Fruit fly (Drosophila melanogaster) whole organism, embryonic: ENCODE data around the gene meso18E.

ENCODE experiments used
- Atf3 ChIP-seq: fragments of 200-800 bp; sonication (Bioruptor generic); optimal IDR thresholded peaks from 3 replicates; lab custom pipeline; 2016; ENCODE audit warnings: missing biosample characterization, missing genetic modification characterization
- Atf6 ChIP-seq: fragments of 200-800 bp; sonication (Bioruptor generic); IDR thresholded peaks from 2 replicates; pipeline ENCODE4 v1.3.6; 2022; ENCODE audit warnings: missing biosample characterization, missing genetic modification characterization
- CG11560 ChIP-seq: fragments of 200-800 bp; sonication (Bioruptor generic); IDR thresholded peaks from 3 replicates; pipeline ENCODE4 v1.3.6; 2022; ENCODE audit warnings: missing biosample characterization, missing genetic modification characterization
- CG12071 ChIP-seq: fragments of 200-800 bp; sonication (Bioruptor generic); optimal IDR thresholded peaks from 3 replicates; lab custom pipeline; 2018; ENCODE audit warnings: missing biosample characterization, mild to moderate bottlenecking, missing genetic modification characterization
- CG12104 ChIP-seq: fragments of 200-800 bp; sonication (Bioruptor generic); optimal IDR thresholded peaks from 3 replicates; lab custom pipeline; 2016; ENCODE audit warnings: missing biosample characterization, missing genetic modification characterization
- CG14710 ChIP-seq: fragments of 200-800 bp; sonication (Bioruptor generic); optimal IDR thresholded peaks from 3 replicates; lab custom pipeline; 2019; ENCODE audit warnings: missing biosample characterization, mild to moderate bottlenecking, missing genetic modification characterization, moderate library complexity
- CG14860 ChIP-seq: fragments of 200-800 bp; sonication (Bioruptor generic); IDR thresholded peaks from 3 replicates; pipeline ENCODE4 v1.3.6; 2022; ENCODE audit warnings: missing biosample characterization, missing genetic modification characterization; ENCODE audit not compliant: partially characterized antibody
- CG15601 ChIP-seq: fragments of 200-800 bp; sonication (Bioruptor generic); optimal IDR thresholded peaks from 3 replicates; lab custom pipeline; 2019; ENCODE audit warnings: missing biosample characterization, mild to moderate bottlenecking, missing genetic modification characterization, moderate library complexity
- CG1647 ChIP-seq: fragments of 200-800 bp; sonication (Bioruptor generic); optimal IDR thresholded peaks from 3 replicates; lab custom pipeline; 2016; ENCODE audit warnings: missing biosample characterization, missing genetic modification characterization
- CG16813 ChIP-seq: fragments of 200-800 bp; sonication (Bioruptor generic); IDR thresholded peaks from 3 replicates; pipeline ENCODE4 v1.3.6; 2022; ENCODE audit warnings: missing biosample characterization, missing genetic modification characterization; ENCODE audit not compliant: partially characterized antibody
- CG17612 ChIP-seq: fragments of 200-800 bp; sonication (Bioruptor generic); IDR thresholded peaks from 2 replicates; pipeline ENCODE4 v1.3.6; 2022; ENCODE audit warnings: missing biosample characterization, missing genetic modification characterization
- CG2116 ChIP-seq: fragments of 200-800 bp; sonication (Bioruptor generic); optimal IDR thresholded peaks from 3 replicates; lab custom pipeline; 2018; ENCODE audit warnings: missing biosample characterization, mild to moderate bottlenecking, missing genetic modification characterization
- CG3281 ChIP-seq: fragments of 200-800 bp; sonication (Bioruptor generic); optimal IDR thresholded peaks from 3 replicates; lab custom pipeline; 2017; ENCODE audit warnings: missing biosample characterization, mild to moderate bottlenecking, missing genetic modification characterization
- CG4404 ChIP-seq: fragments of 200-800 bp; sonication (Bioruptor generic); IDR thresholded peaks from 2 replicates; pipeline ENCODE4 v1.3.6; 2022; ENCODE audit warnings: missing biosample characterization, missing genetic modification characterization
- CG4730 ChIP-seq: fragments of 200-800 bp; sonication (Bioruptor generic); IDR thresholded peaks from 2 replicates; pipeline ENCODE4 v1.3.6; 2022; ENCODE audit warnings: missing biosample characterization, missing genetic modification characterization
- CG4854 ChIP-seq: fragments of 200-800 bp; sonication (Bioruptor generic); optimal IDR thresholded peaks from 2 replicates; lab custom pipeline; 2016; ENCODE audit warnings: missing biosample characterization, missing genetic modification characterization, inconsistent platforms
- CG6813 ChIP-seq: fragments of 200-800 bp; sonication (Bioruptor generic); optimal IDR thresholded peaks from 2 replicates; lab custom pipeline; 2017; ENCODE audit warnings: missing biosample characterization, missing genetic modification characterization, mild to moderate bottlenecking, moderate library complexity, missing genetic modification reagents
- CG9215 ChIP-seq: fragments of 200-800 bp; sonication (Bioruptor generic); IDR thresholded peaks from 2 replicates; pipeline ENCODE4 v1.3.6; 2022; ENCODE audit warnings: missing biosample characterization, missing genetic modification characterization
- Deaf1 ChIP-seq: fragments of 200-800 bp; optimal IDR thresholded peaks from 3 replicates; lab custom pipeline; 2019; ENCODE audit warnings: missing biosample characterization, mild to moderate bottlenecking, missing genetic modification characterization, moderate library complexity
- Doc3 ChIP-seq: fragments of 200-800 bp; sonication (Bioruptor generic); IDR thresholded peaks from 3 replicates; pipeline ENCODE4 v1.3.6; 2022; ENCODE audit warnings: missing biosample characterization, missing genetic modification characterization; ENCODE audit not compliant: partially characterized antibody
- Dp ChIP-seq: fragments of 200-800 bp; sonication (Bioruptor generic); optimal IDR thresholded peaks from 2 replicates; lab custom pipeline; 2018; ENCODE audit warnings: missing biosample characterization, mild to moderate bottlenecking, missing genetic modification characterization, moderate library complexity
- ERR ChIP-seq: fragments of 200-800 bp; sonication (Bioruptor generic); optimal IDR thresholded peaks from 2 replicates; lab custom pipeline; 2016; ENCODE audit warnings: missing biosample characterization, missing genetic modification characterization
- GATAe ChIP-seq: fragments of 200-800 bp; sonication (Bioruptor generic); conservative IDR thresholded peaks from 2 replicates; pipeline ENCODE4 v1.3.6; 2022; ENCODE audit warnings: missing biosample characterization, missing genetic modification characterization
- Gsc ChIP-seq: fragments of 200-800 bp; sonication (Bioruptor generic); IDR thresholded peaks from 2 replicates; pipeline ENCODE4 v1.3.6; 2022; ENCODE audit warnings: missing biosample characterization, missing genetic modification characterization
- Hand ChIP-seq: fragments of 200-800 bp; sonication (Bioruptor generic); optimal IDR thresholded peaks from 2 replicates; lab custom pipeline; 2017; ENCODE audit warnings: mild to moderate bottlenecking, missing biosample characterization, missing genetic modification reagents, missing genetic modification characterization
- Lim3 ChIP-seq: fragments of 200-800 bp; sonication (Bioruptor generic); IDR thresholded peaks from 2 replicates; pipeline ENCODE4 v1.3.6; 2022; ENCODE audit warnings: missing biosample characterization, missing genetic modification characterization
- MBD-R2 ChIP-seq: fragments of 200-800 bp; sonication (Bioruptor generic); IDR thresholded peaks from 2 replicates; pipeline ENCODE4 v1.3.6; 2022; ENCODE audit warnings: missing biosample characterization, missing genetic modification characterization
- Med ChIP-seq: fragments of 200-800 bp; sonication (Bioruptor generic); peaks from one replicate; lab custom pipeline; 2016; ENCODE audit warnings: missing biosample characterization, missing genetic modification characterization, mild to moderate bottlenecking, inconsistent platforms, moderate library complexity
- Nf-YC ChIP-seq: fragments of 200-800 bp; optimal IDR thresholded peaks from 3 replicates; lab custom pipeline; 2019; ENCODE audit warnings: missing biosample characterization, mild to moderate bottlenecking, missing genetic modification characterization, moderate library complexity
- Oli ChIP-seq: fragments of 200-800 bp; sonication (Bioruptor generic); optimal IDR thresholded peaks from 2 replicates; lab custom pipeline; 2018; ENCODE audit warnings: missing biosample characterization, mild to moderate bottlenecking, missing genetic modification characterization, moderate library complexity
- Sry-β ChIP-seq: fragments of 200-800 bp; sonication (Bioruptor generic); optimal IDR thresholded peaks from 2 replicates; lab custom pipeline; 2018; ENCODE audit warnings: missing biosample characterization, mild to moderate bottlenecking, missing genetic modification characterization, moderate library complexity
- cg ChIP-seq: fragments of 200-800 bp; sonication (Bioruptor generic); optimal IDR thresholded peaks from 3 replicates; lab custom pipeline; 2019; ENCODE audit warnings: missing biosample characterization, mild to moderate bottlenecking, missing genetic modification characterization, moderate library complexity
- chif ChIP-seq, 2 experiments: fragments of 200-800 bp; sonication (Bioruptor generic); optimal IDR thresholded peaks; 3 replicates each; lab custom pipeline; 2016; ENCODE audit warnings: missing biosample characterization in 2 of 2, missing genetic modification characterization in 2 of 2
- emc ChIP-seq: fragments of 200-800 bp; sonication (Bioruptor generic); optimal IDR thresholded peaks from 2 replicates; lab custom pipeline; 2016; ENCODE audit warnings: missing biosample characterization, missing genetic modification characterization
- eve ChIP-seq, 2 experiments: fragments of >200 bp; optimal IDR thresholded peaks; 2 replicates each; lab custom pipeline; 2017; ENCODE audit warnings: missing biosample characterization in 2 of 2, missing genetic modification characterization in 2 of 2
- fru ChIP-seq: fragments of >200 bp; optimal IDR thresholded peaks from 2 replicates; lab custom pipeline; 2017
- gcm2 ChIP-seq: fragments of 200-800 bp; sonication (Bioruptor generic); optimal IDR thresholded peaks from 2 replicates; lab custom pipeline; 2016; ENCODE audit warnings: missing biosample characterization, missing genetic modification characterization
- gfzf ChIP-seq: fragments of 200-800 bp; sonication (Bioruptor generic); optimal IDR thresholded peaks from 2 replicates; lab custom pipeline; 2016; ENCODE audit warnings: missing biosample characterization, mild to moderate bottlenecking, missing genetic modification characterization, moderate library complexity
- gt ChIP-seq: fragments of 200-800 bp; sonication (Bioruptor generic); IDR thresholded peaks from 2 replicates; pipeline ENCODE4 v1.3.6; 2022; ENCODE audit warnings: missing biosample characterization, missing genetic modification characterization
- lmd ChIP-seq: fragments of 200-800 bp; sonication (Bioruptor generic); IDR thresholded peaks from 2 replicates; pipeline ENCODE4 v1.3.6; 2022; ENCODE audit warnings: missing biosample characterization, missing genetic modification characterization
- mam ChIP-seq: fragments of 200-800 bp; sonication (Bioruptor generic); optimal IDR thresholded peaks from 3 replicates; lab custom pipeline; 2016; ENCODE audit warnings: missing biosample characterization, missing genetic modification characterization
- nmo ChIP-seq: fragments of 200-800 bp; sonication (Bioruptor generic); optimal IDR thresholded peaks from 2 replicates; lab custom pipeline; 2018; ENCODE audit warnings: missing biosample characterization, mild to moderate bottlenecking, missing genetic modification characterization, moderate library complexity
- phol ChIP-seq: fragments of 200-800 bp; sonication (Bioruptor generic); optimal IDR thresholded peaks from 3 replicates; lab custom pipeline; 2018; ENCODE audit warnings: missing biosample characterization, mild to moderate bottlenecking, missing genetic modification characterization, moderate library complexity
- pnt ChIP-seq: fragments of 200-800 bp; sonication (Bioruptor generic); optimal IDR thresholded peaks from 3 replicates; lab custom pipeline; 2016; ENCODE audit warnings: missing biosample characterization, missing genetic modification characterization
- rib ChIP-seq: fragments of 200-800 bp; sonication (Bioruptor generic); IDR thresholded peaks from 2 replicates; pipeline ENCODE4 v1.3.6; 2022; ENCODE audit warnings: missing biosample characterization, missing genetic modification characterization
- scrt ChIP-seq: fragments of 200-800 bp; sonication (Bioruptor generic); optimal IDR thresholded peaks from 2 replicates; lab custom pipeline; 2018; ENCODE audit warnings: missing biosample characterization, mild to moderate bottlenecking, missing genetic modification characterization, moderate library complexity
- shn ChIP-seq: fragments of 200-800 bp; sonication (Bioruptor generic); optimal IDR thresholded peaks from 3 replicates; lab custom pipeline; 2016; ENCODE audit warnings: missing biosample characterization, missing genetic modification characterization
- sob ChIP-seq: fragments of 200-800 bp; sonication (Bioruptor generic); IDR thresholded peaks from 2 replicates; pipeline ENCODE4 v1.3.6; 2022; ENCODE audit warnings: missing biosample characterization, missing genetic modification characterization
- usp ChIP-seq: fragments of >200 bp; optimal IDR thresholded peaks from 2 replicates; lab custom pipeline; 2017; ENCODE audit warnings: missing biosample characterization, missing genetic modification characterization
- vfl ChIP-seq: fragments of 200-800 bp; sonication (Bioruptor generic); optimal IDR thresholded peaks from 2 replicates; lab custom pipeline; 2016; ENCODE audit warnings: missing biosample characterization, missing genetic modification characterization
- wek ChIP-seq: fragments of 200-800 bp; sonication (Bioruptor generic); optimal IDR thresholded peaks from 3 replicates; lab custom pipeline; 2018; ENCODE audit warnings: missing biosample characterization, mild to moderate bottlenecking, missing genetic modification characterization, moderate library complexity

The meso18E gene

DNA sequence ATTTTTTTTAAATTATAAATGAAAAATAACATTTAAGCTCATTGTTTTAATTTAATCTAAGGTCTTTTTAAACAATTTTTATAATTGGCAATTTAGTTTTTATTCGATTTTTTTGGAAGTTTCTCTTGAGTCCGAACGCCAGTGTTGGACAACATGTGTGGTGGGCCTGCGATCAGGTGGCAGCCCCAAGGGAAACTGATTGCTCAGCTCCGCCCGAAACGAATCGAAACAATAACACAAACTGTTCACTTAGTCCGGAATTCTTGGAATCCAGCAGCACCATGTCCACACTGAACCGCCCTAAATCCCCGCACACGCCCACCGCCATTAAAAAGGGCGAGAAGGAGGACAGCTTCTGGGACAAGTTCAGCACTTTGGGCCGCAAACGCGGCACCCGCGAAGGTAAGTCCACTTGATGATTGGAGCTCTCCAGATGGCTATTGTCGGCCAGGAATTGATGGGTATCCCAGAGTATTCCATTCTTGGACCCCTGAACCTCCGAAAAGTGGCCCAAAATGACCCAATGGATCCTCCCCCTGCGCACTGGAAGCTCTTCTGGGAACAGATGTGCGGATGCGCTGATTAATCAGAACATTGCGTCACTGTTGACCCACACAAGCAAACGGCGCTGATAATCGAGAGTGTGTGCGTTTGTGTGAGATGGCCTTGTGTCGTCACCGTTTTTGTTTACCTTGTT lies 33.2 kb upstream of the meso18E start, which contains the start of gene parvin (continued):
- TF ChIP-seq Dp (GFP tag; lab: Kevin White, UChicago) = no peak
- TF ChIP-seq pnt (GFP tag; lab: Kevin White, UChicago) = no peak
- no peak for TF ChIP-seq wek (GFP tag; lab: Kevin White, UChicago)
- TF ChIP-seq Deaf1 = no peak
- TF ChIP-seq CG14710 = no peak
- TF ChIP-seq chif (GFP tag; optimal IDR thresholded peaks at IDR 0.05; lab: Kevin White, UChicago) = no peak
- TF ChIP-seq Hand (GFP tag; lab: Kevin White, UChicago) = no peak
- no peak for TF ChIP-seq mam (GFP tag; lab: Kevin White, UChicago)
- TF ChIP-seq scrt (GFP tag; lab: Kevin White, UChicago) = no peak
- no peak for TF ChIP-seq CG9215 (GFP tag; lab: Robert Waterston, UW)
- TF ChIP-seq CG3281 (GFP tag; lab: Kevin White, UChicago) = no peak
- TF ChIP-seq GATAe (GFP tag; lab: Robert Waterston, UW) = no peak
- no peak for TF ChIP-seq fru (lab: Kevin White, UChicago)
- no peak for TF ChIP-seq CG17612
- TF ChIP-seq MBD-R2 (GFP tag; lab: Robert Waterston, UW) = peak; percentile 35; the same call in 1 of the 2 replicates
- TF ChIP-seq Gsc = no peak
- no peak for TF ChIP-seq rib (GFP tag; lab: Robert Waterston, UW)
- no peak for TF ChIP-seq eve (GFP tag; optimal IDR thresholded peaks at IDR 0.05; lab: Kevin White, UChicago)
- TF ChIP-seq Oli = no peak
- no peak for TF ChIP-seq usp (GFP tag; lab: Kevin White, UChicago)
- peak; percentile 62; the same call in 1 of the 3 replicates for TF ChIP-seq CG11560 (tag; lab: Robert Waterston, UW)
- no peak for TF ChIP-seq Sry-β (GFP tag; lab: Kevin White, UChicago)
- no peak for TF ChIP-seq vfl (GFP tag; lab: Kevin White, UChicago)
- no peak for TF ChIP-seq gt (GFP tag; lab: Robert Waterston, UW)
- TF ChIP-seq CG16813 = no peak
- TF ChIP-seq CG2116 (GFP tag; lab: Kevin White, UChicago) = no peak
- TF ChIP-seq lmd (GFP tag; lab: Robert Waterston, UW) = no peak
- peak; percentile 82 for TF ChIP-seq cg (GFP tag; lab: Kevin White, UChicago)
- no peak; the same call in 2 of the 3 replicates for TF ChIP-seq Doc3 (GFP tag; lab: Robert Waterston, UW)
- TF ChIP-seq CG6813 (GFP tag; lab: Kevin White, UChicago) = no peak
- TF ChIP-seq Atf6 (GFP tag; lab: Robert Waterston, UW) = no peak
- no peak for TF ChIP-seq CG15601 (tag; lab: Kevin White, UChicago)
- no peak for TF ChIP-seq CG1647 (GFP tag; lab: Kevin White, UChicago)
- TF ChIP-seq CG4854 = no peak

DNA sequence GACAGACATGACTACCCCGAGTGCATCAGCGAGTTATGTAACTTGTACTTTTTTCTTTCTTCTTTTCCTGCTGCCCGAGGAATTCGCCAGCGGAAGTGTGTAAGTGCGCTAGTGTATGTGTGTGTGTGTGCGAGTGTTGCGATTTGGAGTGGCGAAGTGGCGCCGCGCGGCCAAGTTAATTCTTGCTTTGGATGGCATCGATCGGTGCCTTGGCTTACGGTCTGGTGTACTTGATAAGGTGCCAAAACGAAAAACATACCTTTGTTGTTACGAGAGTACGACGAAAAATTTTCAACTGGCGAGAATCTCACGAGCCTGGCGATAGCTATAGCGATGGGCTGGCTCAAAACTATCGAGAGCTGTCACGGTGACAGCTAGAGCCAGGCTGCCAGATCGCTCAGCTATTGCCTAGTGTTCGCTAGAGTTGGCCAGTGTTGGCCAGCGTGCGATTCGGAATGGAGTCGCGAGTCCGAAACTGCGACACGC lies 31.2 kb upstream of the meso18E start, which contains the start of the genes CG18809, COX6B, CG33932 and Rpp20:
TSS of gene CG18809 (minus strand) at position 333 of the 486 bp plus-strand sequence.
TSS of gene COX6B (minus strand) at position 333 of the 486 bp plus-strand sequence.
TSS of gene CG33932 (plus strand) at position 429 of the 486 bp plus-strand sequence.
TSS of gene Rpp20 (plus strand) at position 429 of the 486 bp plus-strand sequence.
- peak; percentile 88 for TF ChIP-seq sob (GFP tag; lab: Robert Waterston, UW)
- TF ChIP-seq CG4730 (GFP tag; lab: Robert Waterston, UW) = 0 out of 2 replicates have a peak, but pooled peaks have one; percentile 11
- peak; percentile 56 for TF ChIP-seq Atf3 (GFP tag; lab: Kevin White, UChicago)
- peak; percentile 57; the same call in 1 of the 2 replicates for TF ChIP-seq lmd (GFP tag; lab: Robert Waterston, UW)
- TF ChIP-seq CG12104 = peak; percentile 27
- TF ChIP-seq gcm2 (GFP tag; lab: Kevin White, UChicago) = no peak
- peak; percentile 71 for TF ChIP-seq phol (tag; lab: Kevin White, UChicago)
- peak; percentile 71 for TF ChIP-seq nmo (GFP tag; lab: Kevin White, UChicago)
- TF ChIP-seq shn (GFP tag; lab: Kevin White, UChicago) = peak; percentile 67
- no peak for TF ChIP-seq Lim3 (GFP tag; lab: Robert Waterston, UW)
- peak; percentile 33 for TF ChIP-seq gfzf (GFP tag; lab: Kevin White, UChicago)
- peak; percentile 44 for TF ChIP-seq Nf-YC
- TF ChIP-seq CG14860 (GFP tag; lab: Robert Waterston, UW) = peak; percentile 86
- TF ChIP-seq CG4404 (GFP tag; lab: Robert Waterston, UW) = peak; percentile 18; the same call in 1 of the 2 replicates
- TF ChIP-seq emc (GFP tag; lab: Kevin White, UChicago) = peak; percentile 61
- peak; percentile 96 for TF ChIP-seq Med (GFP tag; lab: Kevin White, UChicago)
- no peak for TF ChIP-seq CG12071
- TF ChIP-seq ERR (GFP tag; lab: Kevin White, UChicago) = peak; percentile 78
